Worm (Caenorhabditis elegans) whole organism, L4/young adult: ENCODE data around the gene abi-1.

Source experiments
- dao-5 ChIP-seq: sonication (generic microtip); optimal IDR thresholded peaks from 2 replicates; lab custom pipeline; 2016; ENCODE audit warnings: missing genotype, missing genetic modification characterization, moderate library complexity, missing compliant biosample characterization
- him-1 ChIP-seq: sonication (generic microtip); optimal IDR thresholded peaks from 2 replicates; lab custom pipeline; 2016; ENCODE audit warnings: missing genotype, missing genetic modification reagents, missing genetic modification characterization, missing compliant biosample characterization

DNA sequence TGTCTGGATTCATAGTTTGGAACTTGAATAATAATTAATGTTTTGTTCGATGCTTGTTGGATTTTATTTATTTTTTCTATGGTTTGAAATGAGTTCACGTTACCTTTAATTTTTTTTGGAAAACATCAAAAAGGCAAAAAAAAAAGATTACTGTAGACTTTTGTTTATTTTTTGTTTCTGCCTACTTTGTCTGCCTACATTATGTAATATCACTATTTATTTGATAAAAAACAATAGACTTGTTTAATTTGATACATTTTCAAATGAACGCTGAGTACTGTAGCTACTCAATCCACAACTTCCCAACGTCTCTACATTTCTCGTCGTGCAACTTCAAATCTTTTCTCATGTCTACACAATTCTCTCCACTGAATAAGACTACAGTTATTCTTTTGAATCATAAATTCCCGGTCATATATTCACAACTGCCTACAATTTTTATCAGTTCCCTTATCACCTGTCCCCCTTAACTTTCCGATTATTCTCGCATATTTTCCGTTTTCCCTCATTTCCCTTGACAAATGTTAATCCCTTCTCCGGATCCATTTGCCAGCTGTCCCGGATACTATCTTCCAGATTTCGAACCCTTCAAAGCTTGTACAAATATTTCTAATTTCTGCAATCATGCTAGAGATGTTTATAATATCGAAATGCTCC lies 38.6 kb upstream of the abi-1 start, which contains the start of the genes B0244.9 and B0244.7:
- TF ChIP-seq him-1 (tag; lab: Kevin White, UChicago) (no peak), dao-5 (tag; lab: Kevin White, UChicago) (no peak)
